Fruit fly (Drosophila melanogaster) whole organism, embryonic: ENCODE measurements around the gene TTLL1A.

Source experiments
- BEAF-32 ChIP-seq: fragments of 200-800 bp; sonication (Bioruptor generic); optimal IDR thresholded peaks from 3 replicates; lab custom pipeline; 2017; ENCODE audit warnings: missing biosample characterization, missing genetic modification characterization, mild to moderate bottlenecking, moderate library complexity, missing genetic modification reagents
- Bgb ChIP-seq: fragments of 200-800 bp; sonication (Bioruptor generic); IDR thresholded peaks from 2 replicates; pipeline ENCODE4 v1.3.6; 2022; ENCODE audit warnings: missing biosample characterization, missing genetic modification characterization; ENCODE audit not compliant: partially characterized antibody
- C15 ChIP-seq: fragments of 200-800 bp; sonication (Bioruptor generic); IDR thresholded peaks from 3 replicates; pipeline ENCODE4 v1.3.6; 2022; ENCODE audit warnings: missing biosample characterization, missing genetic modification characterization
- CG10654 ChIP-seq: fragments of 200-800 bp; sonication (Bioruptor generic); optimal IDR thresholded peaks from 2 replicates; lab custom pipeline; 2016; ENCODE audit warnings: missing biosample characterization, missing genetic modification characterization
- CG11085 ChIP-seq: fragments of 200-800 bp; sonication (Bioruptor generic); IDR thresholded peaks from 2 replicates; pipeline ENCODE4 v1.3.6; 2022; ENCODE audit warnings: missing biosample characterization, missing genetic modification characterization
- CG15601 ChIP-seq: fragments of 200-800 bp; sonication (Bioruptor generic); optimal IDR thresholded peaks from 3 replicates; lab custom pipeline; 2019; ENCODE audit warnings: missing biosample characterization, mild to moderate bottlenecking, missing genetic modification characterization, moderate library complexity
- CG17186 ChIP-seq: fragments of 200-800 bp; sonication (Bioruptor generic); optimal IDR thresholded peaks from 3 replicates; lab custom pipeline; 2017; ENCODE audit warnings: missing biosample characterization, missing genetic modification reagents, missing genetic modification characterization
- CG17361 ChIP-seq: fragments of 200-800 bp; sonication (Bioruptor generic); IDR thresholded peaks from 3 replicates; pipeline ENCODE4 v1.3.6; 2022; ENCODE audit warnings: missing biosample characterization, missing genetic modification characterization
- CG18011 ChIP-seq: fragments of 200-800 bp; sonication (Bioruptor generic); optimal IDR thresholded peaks from 2 replicates; lab custom pipeline; 2017; ENCODE audit warnings: missing biosample characterization, missing genetic modification characterization, mild to moderate bottlenecking, moderate library complexity, missing genotype
- CG2116 ChIP-seq: fragments of 200-800 bp; sonication (Bioruptor generic); optimal IDR thresholded peaks from 3 replicates; lab custom pipeline; 2018; ENCODE audit warnings: missing biosample characterization, mild to moderate bottlenecking, missing genetic modification characterization
- CG2120 ChIP-seq: fragments of 200-800 bp; sonication (Bioruptor generic); optimal IDR thresholded peaks from 3 replicates; lab custom pipeline; 2016; ENCODE audit warnings: missing biosample characterization, missing genetic modification characterization
- CG2712 ChIP-seq: fragments of 200-800 bp; optimal IDR thresholded peaks from 3 replicates; lab custom pipeline; 2019; ENCODE audit warnings: missing biosample characterization, mild to moderate bottlenecking, missing genetic modification characterization, moderate library complexity
- CG3726 ChIP-seq: fragments of 200-800 bp; sonication (Bioruptor generic); IDR thresholded peaks from 3 replicates; pipeline ENCODE4, ENCODE4 v1.3.6; 2022; ENCODE audit warnings: missing biosample characterization, missing genetic modification characterization
- CG6791 ChIP-seq: fragments of 200-800 bp; sonication (Bioruptor generic); IDR thresholded peaks from 3 replicates; pipeline ENCODE4 v1.3.6; 2022; ENCODE audit warnings: missing biosample characterization, missing genetic modification characterization; ENCODE audit not compliant: partially characterized antibody
- CG7839 ChIP-seq: fragments of 200-800 bp; sonication (Bioruptor generic); optimal IDR thresholded peaks from 3 replicates; lab custom pipeline; 2018; ENCODE audit warnings: missing biosample characterization, mild to moderate bottlenecking, missing genetic modification characterization, moderate library complexity
- CG9609 ChIP-seq: fragments of 200-800 bp; sonication (Bioruptor generic); optimal IDR thresholded peaks from 3 replicates; lab custom pipeline; 2016; ENCODE audit warnings: missing biosample characterization, missing genetic modification characterization
- CG9932 ChIP-seq: fragments of 200-800 bp; sonication (Bioruptor generic); IDR thresholded peaks from 2 replicates; pipeline ENCODE4 v1.3.6; 2022; ENCODE audit warnings: missing biosample characterization, missing genetic modification characterization
- Dll ChIP-seq: fragments of 200-800 bp; sonication (Bioruptor generic); IDR thresholded peaks from 4 replicates; pipeline ENCODE4 v1.3.6; 2022; ENCODE audit warnings: missing biosample characterization, missing genetic modification characterization; ENCODE audit not compliant: partially characterized antibody
- E2f2 ChIP-seq: fragments of 200-800 bp; sonication (Bioruptor generic); IDR thresholded peaks from 2 replicates; pipeline ENCODE4 v1.3.6; 2022; ENCODE audit warnings: missing biosample characterization, missing genetic modification characterization
- ERR ChIP-seq: fragments of 200-800 bp; sonication (Bioruptor generic); optimal IDR thresholded peaks from 2 replicates; lab custom pipeline; 2016; ENCODE audit warnings: missing biosample characterization, missing genetic modification characterization
- GATAe ChIP-seq: fragments of 200-800 bp; sonication (Bioruptor generic); conservative IDR thresholded peaks from 2 replicates; pipeline ENCODE4 v1.3.6; 2022; ENCODE audit warnings: missing biosample characterization, missing genetic modification characterization
- H15 ChIP-seq: fragments of 200-800 bp; sonication (Bioruptor generic); IDR thresholded peaks from 3 replicates; pipeline ENCODE4 v1.3.6; 2022; ENCODE audit warnings: missing biosample characterization, missing genetic modification characterization
- HLH54F ChIP-seq: fragments of 200-800 bp; sonication (Bioruptor generic); optimal IDR thresholded peaks from 3 replicates; lab custom pipeline; 2016; ENCODE audit warnings: missing biosample characterization, missing genetic modification characterization
- Lpt ChIP-seq: fragments of >200 bp; optimal IDR thresholded peaks from 2 replicates; lab custom pipeline; 2018; ENCODE audit warnings: missing biosample characterization, missing genetic modification characterization
- Nf-YB ChIP-seq: fragments of 200-800 bp; sonication (Bioruptor generic); optimal IDR thresholded peaks from 3 replicates; lab custom pipeline; 2019; ENCODE audit warnings: missing biosample characterization, mild to moderate bottlenecking, missing genetic modification characterization, moderate library complexity
- Nf-YC ChIP-seq: fragments of 200-800 bp; optimal IDR thresholded peaks from 3 replicates; lab custom pipeline; 2019; ENCODE audit warnings: missing biosample characterization, mild to moderate bottlenecking, missing genetic modification characterization, moderate library complexity
- Scr ChIP-seq: fragments of 200-800 bp; sonication (Bioruptor generic); IDR thresholded peaks from 2 replicates; pipeline ENCODE4 v1.3.6; 2022; ENCODE audit warnings: missing biosample characterization, missing genetic modification characterization; ENCODE audit not compliant: partially characterized antibody
- Sry-δ ChIP-seq: fragments of 200-800 bp; sonication (Bioruptor generic); optimal IDR thresholded peaks from 2 replicates; lab custom pipeline; 2016; ENCODE audit warnings: missing biosample characterization, missing genetic modification characterization
- Ssrp ChIP-seq: fragments of 200-800 bp; sonication (Bioruptor generic); optimal IDR thresholded peaks from 2 replicates; lab custom pipeline; 2018; ENCODE audit warnings: missing biosample characterization, mild to moderate bottlenecking, missing genetic modification characterization, moderate library complexity
- bigmax ChIP-seq: fragments of 200-800 bp; sonication (Bioruptor generic); optimal IDR thresholded peaks from 2 replicates; lab custom pipeline; 2018; ENCODE audit warnings: missing biosample characterization, mild to moderate bottlenecking, missing genetic modification characterization
- chif ChIP-seq, 2 experiments: fragments of 200-800 bp; sonication (Bioruptor generic); optimal IDR thresholded peaks; 3 replicates each; lab custom pipeline; 2016; ENCODE audit warnings: missing biosample characterization in 2 of 2, missing genetic modification characterization in 2 of 2
- corto ChIP-seq: fragments of 200-800 bp; sonication (Bioruptor generic); optimal IDR thresholded peaks from 2 replicates; lab custom pipeline; 2016; ENCODE audit warnings: missing biosample characterization, mild to moderate bottlenecking, missing genetic modification characterization, moderate library complexity
- dan ChIP-seq: fragments of 200-800 bp; sonication (Bioruptor generic); IDR thresholded peaks from 2 replicates; pipeline ENCODE4 v1.3.6; 2022; ENCODE audit warnings: missing biosample characterization, missing genetic modification characterization
- dm ChIP-seq: fragments of 200-800 bp; sonication (Bioruptor generic); optimal IDR thresholded peaks from 3 replicates; lab custom pipeline; 2016; ENCODE audit warnings: missing biosample characterization, missing genetic modification characterization
- dysf ChIP-seq: fragments of 200-800 bp; sonication (Bioruptor generic); IDR thresholded peaks from 3 replicates; pipeline ENCODE4 v1.3.6; 2022; ENCODE audit warnings: missing biosample characterization, missing genetic modification characterization
- ems ChIP-seq: fragments of 200-800 bp; sonication (Bioruptor generic); optimal IDR thresholded peaks from 3 replicates; lab custom pipeline; 2016; ENCODE audit warnings: missing biosample characterization, missing genetic modification characterization
- gfzf ChIP-seq: fragments of 200-800 bp; sonication (Bioruptor generic); optimal IDR thresholded peaks from 2 replicates; lab custom pipeline; 2016; ENCODE audit warnings: missing biosample characterization, mild to moderate bottlenecking, missing genetic modification characterization, moderate library complexity
- hth ChIP-seq: fragments of >200 bp; optimal IDR thresholded peaks from 2 replicates; lab custom pipeline; 2017; ENCODE audit warnings: inconsistent platforms
- mld ChIP-seq: fragments of 200-800 bp; sonication (Bioruptor generic); IDR thresholded peaks from 3 replicates; pipeline ENCODE4 v1.3.6; 2022; ENCODE audit warnings: missing biosample characterization, missing genetic modification characterization; ENCODE audit not compliant: partially characterized antibody
- nerfin-2 ChIP-seq: fragments of 200-800 bp; sonication (Bioruptor generic); IDR thresholded peaks from 2 replicates; pipeline ENCODE4 v1.3.6; 2022; ENCODE audit warnings: missing biosample characterization, missing genetic modification characterization; ENCODE audit not compliant: partially characterized antibody
- otp ChIP-seq: fragments of 200-800 bp; sonication (Bioruptor generic); IDR thresholded peaks from 3 replicates; pipeline ENCODE4, ENCODE4 v1.3.6; 2022; ENCODE audit warnings: missing biosample characterization, missing genetic modification characterization
- phol ChIP-seq: fragments of 200-800 bp; sonication (Bioruptor generic); optimal IDR thresholded peaks from 3 replicates; lab custom pipeline; 2018; ENCODE audit warnings: missing biosample characterization, mild to moderate bottlenecking, missing genetic modification characterization, moderate library complexity
- pzg ChIP-seq: fragments of 200-800 bp; sonication (Bioruptor generic); optimal IDR thresholded peaks from 3 replicates; lab custom pipeline; 2018; ENCODE audit warnings: missing biosample characterization, mild to moderate bottlenecking, missing genetic modification characterization, moderate library complexity
- slou ChIP-seq: fragments of 200-800 bp; sonication (Bioruptor generic); optimal IDR thresholded peaks from 3 replicates; lab custom pipeline; 2016; ENCODE audit warnings: missing biosample characterization, missing genetic modification characterization
- sob ChIP-seq: fragments of 200-800 bp; sonication (Bioruptor generic); IDR thresholded peaks from 2 replicates; pipeline ENCODE4 v1.3.6; 2022; ENCODE audit warnings: missing biosample characterization, missing genetic modification characterization
- stwl ChIP-seq: fragments of 200-800 bp; sonication (Bioruptor generic); optimal IDR thresholded peaks from 3 replicates; lab custom pipeline; 2018; ENCODE audit warnings: missing biosample characterization, mild to moderate bottlenecking, missing genetic modification characterization, moderate library complexity
- ttk ChIP-seq: fragments of 200-800 bp; sonication (Bioruptor generic); IDR thresholded peaks from 2 replicates; pipeline ENCODE4 v2.1.2; 2022; ENCODE audit warnings: missing biosample characterization, missing genetic modification characterization
- tx ChIP-seq: fragments of 200-800 bp; sonication (Bioruptor generic); optimal IDR thresholded peaks from 2 replicates; lab custom pipeline; 2016; ENCODE audit warnings: missing biosample characterization, missing genetic modification characterization
- vnd ChIP-seq: fragments of 200-800 bp; sonication (Bioruptor generic); IDR thresholded peaks from 3 replicates; pipeline ENCODE4 v1.3.6; 2022; ENCODE audit warnings: missing biosample characterization, missing genetic modification characterization; ENCODE audit not compliant: partially characterized antibody
- yki ChIP-seq: fragments of >200 bp; optimal IDR thresholded peaks from 3 replicates; lab custom pipeline; 2018
- zen2 ChIP-seq: fragments of 200-800 bp; sonication (Bioruptor generic); IDR thresholded peaks from 3 replicates; pipeline ENCODE4 v1.3.6; 2022; ENCODE audit warnings: missing biosample characterization, missing genetic modification characterization; ENCODE audit not compliant: partially characterized antibody

Gene TTLL1A

DNA sequence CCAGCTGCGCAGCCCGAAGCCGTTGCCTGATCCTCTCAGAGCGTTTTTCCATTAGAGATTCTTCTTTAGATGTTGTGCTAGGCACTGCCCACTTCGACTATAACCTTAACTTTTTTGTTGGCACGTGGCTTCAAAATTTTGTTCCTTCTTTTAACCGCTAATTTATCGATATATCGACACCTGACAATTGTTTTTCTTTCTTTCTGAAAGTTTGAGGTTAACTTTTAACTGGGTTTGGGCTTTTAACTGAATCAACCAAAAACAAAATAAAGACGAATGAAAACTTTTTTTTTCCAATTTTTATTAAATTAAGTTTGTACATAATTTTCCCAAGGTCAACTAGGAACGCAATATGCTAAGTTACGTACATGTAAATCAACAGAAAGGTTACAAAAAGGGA is 44.5 kb upstream of the TTLL1A start, which contains the start of gene CG42854:
TSS of gene CG42854 (minus strand) at position 101 of the 400 bp plus-strand sequence.
- TF ChIP-seq Bgb (GFP tag; lab: Robert Waterston, UW) (0 out of 2 replicates have a peak, but pooled peaks have one; percentile 11), C15 (GFP tag; lab: Robert Waterston, UW) (no peak), nerfin-2 (GFP tag; lab: Robert Waterston, UW) (no peak), dysf (no peak), dm (peak; percentile 66), Ssrp (tag; lab: Kevin White, UChicago) (no peak), BEAF-32 (GFP tag; lab: Kevin White, UChicago) (peak; percentile 10), slou (no peak), CG18011 (GFP tag; lab: Kevin White, UChicago) (no peak), H15 (GFP tag; lab: Robert Waterston, UW) (no peak), ems (no peak), GATAe (GFP tag; lab: Robert Waterston, UW) (no peak), Lpt (GFP tag; lab: Kevin White, UChicago) (no peak), otp (no peak), bigmax (GFP tag; lab: Kevin White, UChicago) (peak; percentile 37)

DNA sequence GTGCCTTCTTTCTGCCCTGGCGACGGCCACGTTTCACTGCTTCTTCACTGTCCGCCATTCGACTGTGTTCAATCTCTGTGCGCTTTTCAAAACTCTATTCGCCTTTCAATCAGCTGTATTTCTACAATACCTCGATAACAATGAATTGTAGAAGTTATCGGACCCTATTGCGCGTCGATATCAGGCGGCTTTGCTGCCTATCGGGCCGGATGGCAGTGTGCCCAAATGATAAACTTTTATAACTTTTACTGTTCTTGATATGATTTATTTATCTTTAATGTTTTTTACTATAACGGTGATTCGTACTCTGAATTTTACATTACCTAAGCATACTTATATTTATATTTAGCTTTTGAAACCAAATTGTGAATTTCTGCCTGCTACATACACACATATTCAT is 42.5 kb upstream of the TTLL1A start, which contains the start of gene CG8915:
TSS of gene CG8915 (minus strand) at position 148 of the 400 bp plus-strand sequence.
- no peak for TF ChIP-seq ERR (GFP tag; lab: Kevin White, UChicago)
- TF ChIP-seq corto (GFP tag; lab: Kevin White, UChicago) = no peak
- TF ChIP-seq stwl = peak; percentile 98
- no peak for TF ChIP-seq dan
- TF ChIP-seq mld (GFP tag; lab: Robert Waterston, UW) = no peak
- peak; percentile 18 for TF ChIP-seq phol (tag; lab: Kevin White, UChicago)
- TF ChIP-seq CG2712 (tag; lab: Kevin White, UChicago) = peak; percentile 9
- TF ChIP-seq CG2120 = peak; percentile 24
- no peak for TF ChIP-seq ttk (GFP tag; lab: Robert Waterston, UW)
- TF ChIP-seq CG3726 (GFP tag; lab: Robert Waterston, UW) = no peak
- TF ChIP-seq chif (GFP tag; optimal IDR thresholded peaks at IDR 0.05; lab: Kevin White, UChicago) = no peak
- TF ChIP-seq CG6791 (GFP tag; lab: Robert Waterston, UW) = peak; percentile 80
- TF ChIP-seq CG17361 (GFP tag; lab: Robert Waterston, UW) = no peak
- peak; percentile 34 for TF ChIP-seq pzg (GFP tag; lab: Kevin White, UChicago)
- TF ChIP-seq vnd (GFP tag; lab: Robert Waterston, UW) = peak; percentile 48; the same call in 1 of the 3 replicates
- peak; percentile 63 for TF ChIP-seq zen2 (GFP tag; lab: Robert Waterston, UW)
- TF ChIP-seq yki = no peak
- TF ChIP-seq CG7839 (tag; lab: Kevin White, UChicago) = peak; percentile 18
- peak; percentile 56 for TF ChIP-seq CG15601
- peak; percentile 16 for TF ChIP-seq CG17186 (GFP tag; lab: Kevin White, UChicago)
- no peak for TF ChIP-seq sob (GFP tag; lab: Robert Waterston, UW)
- TF ChIP-seq gfzf = peak; percentile 53
- TF ChIP-seq tx (GFP tag; lab: Kevin White, UChicago) = no peak
- no peak for TF ChIP-seq Nf-YC
- TF ChIP-seq CG9609 (GFP tag; lab: Kevin White, UChicago) = no peak
- TF ChIP-seq CG10654 = no peak
- peak; percentile 49 for TF ChIP-seq Scr (GFP tag; lab: Robert Waterston, UW)
- TF ChIP-seq hth (lab: Kevin White, UChicago) = no peak
- TF ChIP-seq Sry-δ = peak; percentile 35
- TF ChIP-seq HLH54F (GFP tag; lab: Kevin White, UChicago) = no peak
- no peak for TF ChIP-seq CG9932 (GFP tag; lab: Robert Waterston, UW)
- TF ChIP-seq Dll (GFP tag; lab: Robert Waterston, UW) = peak; percentile 62; the same call in 3 of the 4 replicates
- TF ChIP-seq CG11085 (GFP tag; lab: Robert Waterston, UW) = no peak
- TF ChIP-seq Nf-YB = no peak
- TF ChIP-seq CG2116 (GFP tag; lab: Kevin White, UChicago) = peak; percentile 58
- peak; percentile 34; the same call in 1 of the 2 replicates for TF ChIP-seq E2f2 (GFP tag; lab: Robert Waterston, UW)
